Worm (Caenorhabditis elegans): ENCODE data around the gene npp-9.

The npp-9 gene

DNA sequence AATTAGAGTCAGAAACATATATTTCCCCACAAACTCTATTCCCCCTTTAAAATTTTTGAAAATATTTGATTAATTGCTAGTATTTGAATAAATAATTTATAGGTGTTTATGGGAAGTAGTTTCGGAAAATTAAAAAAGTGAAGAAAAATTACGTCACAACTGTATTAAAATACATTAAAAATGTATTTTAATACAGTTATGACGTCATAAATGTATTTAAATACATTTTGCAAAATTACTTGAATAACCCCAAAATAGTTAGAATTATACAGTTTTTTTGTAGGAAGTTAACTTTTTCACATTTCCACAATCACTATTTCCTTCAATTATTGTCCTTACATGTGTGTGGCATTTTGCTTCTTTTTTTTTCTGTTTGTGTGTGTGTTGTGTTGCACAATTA is 9.2 kb upstream of the npp-9 start:
- TF ChIP-seq nhr-28 (tag; optimal IDR thresholded peaks at IDR 0.05): no peak
- no peak for TF ChIP-seq nhr-43 (tag; optimal IDR thresholded peaks at IDR 0.05; ENCODE audit: poor library complexity, severe bottlenecking)
- no peak for TF ChIP-seq lin-39 (tag; optimal IDR thresholded peaks at IDR 0.05)
- TF ChIP-seq nhr-25 (tag; optimal IDR thresholded peaks at IDR 0.05): no peak
- no peak for TF ChIP-seq pha-4 (tag; optimal IDR thresholded peaks at IDR 0.05)
- no peak for TF ChIP-seq egl-5 (tag; optimal IDR thresholded peaks at IDR 0.05)
- TF ChIP-seq egl-27 (tag; optimal IDR thresholded peaks at IDR 0.05): no peak
- TF ChIP-seq ceh-16 (tag; optimal IDR thresholded peaks at IDR 0.05): no peak
- no peak for TF ChIP-seq nhr-237 (tag; optimal IDR thresholded peaks at IDR 0.05)
- no peak for TF ChIP-seq daf-12 (tag; optimal IDR thresholded peaks at IDR 0.05)
- TF ChIP-seq lin-15B (tag; optimal IDR thresholded peaks at IDR 0.05): no peak
- TF ChIP-seq ceh-28 (tag; optimal IDR thresholded peaks at IDR 0.05): no peak
- TF ChIP-seq nhr-67 (tag; optimal IDR thresholded peaks at IDR 0.05): no peak
- no peak for TF ChIP-seq ceh-9 (tag; optimal IDR thresholded peaks at IDR 0.05)
- TF ChIP-seq elt-1 (tag; optimal IDR thresholded peaks at IDR 0.05): no peak
- TF ChIP-seq ama-1 (optimal IDR thresholded peaks at IDR 0.05): no peak
- TF ChIP-seq fkh-10 (GFP tag; optimal IDR thresholded peaks at IDR 0.05): no peak
- no peak for TF ChIP-seq nfya-1 (tag; optimal IDR thresholded peaks at IDR 0.05; ENCODE audit: insufficient read depth)
- no peak for TF ChIP-seq ceh-82 (tag; optimal IDR thresholded peaks at IDR 0.05)

DNA sequence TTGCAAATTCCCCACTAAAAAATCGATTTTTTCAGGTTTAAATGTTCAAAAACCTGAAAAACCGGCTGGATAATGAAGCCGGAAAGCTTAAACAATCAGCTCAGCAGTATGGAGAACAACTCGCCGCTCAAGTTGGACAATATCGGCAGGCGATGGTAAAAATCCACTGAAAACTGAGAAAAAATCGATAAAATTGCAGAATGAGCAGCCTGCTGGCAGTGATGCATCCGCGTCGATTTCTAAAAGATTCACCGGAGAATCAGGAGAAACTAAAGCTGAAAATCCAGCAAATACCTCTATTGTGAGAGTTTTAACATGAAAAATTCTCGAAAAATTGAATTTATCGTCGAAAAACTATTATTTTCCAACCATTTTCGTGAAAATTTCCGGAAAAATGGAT is 1.3 kb upstream of the npp-9 start, which contains the start of gene golg-4:
Gene golg-4 (plus strand): TSS at position 34 of the 400 bp plus-strand sequence.
- no peak for TF ChIP-seq mml-1 (tag; optimal IDR thresholded peaks at IDR 0.05)
- TF ChIP-seq ceh-16 (tag; optimal IDR thresholded peaks at IDR 0.05): no peak
- no peak for TF ChIP-seq unc-62 (GFP tag; optimal IDR thresholded peaks at IDR 0.05)
- no peak for TF ChIP-seq fkh-10 (GFP tag; optimal IDR thresholded peaks at IDR 0.05)
- TF ChIP-seq ama-1 (optimal IDR thresholded peaks at IDR 0.05): peak; percentile 54

DNA sequence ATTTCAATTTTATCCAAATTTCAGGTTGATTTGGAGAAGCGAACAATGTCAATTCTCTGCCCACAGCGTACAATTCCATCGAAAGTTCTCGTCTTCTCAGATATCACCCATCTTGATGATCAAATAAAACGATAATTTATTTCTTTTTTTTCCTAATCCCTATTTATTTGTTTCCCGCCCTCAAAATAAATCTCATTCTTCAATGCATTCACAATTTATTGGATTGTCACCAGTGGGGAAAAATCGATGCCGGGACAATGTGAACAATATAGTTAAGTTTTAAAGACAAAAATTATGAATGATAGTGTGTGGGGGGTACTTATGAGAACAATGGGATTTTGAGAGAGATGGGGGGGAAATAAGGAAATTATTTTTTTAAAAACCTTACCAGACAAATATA is 3.8 kb downstream of the npp-9 start:
- TF ChIP-seq eor-1 (tag; optimal IDR thresholded peaks at IDR 0.05): no peak
- no peak for TF ChIP-seq lin-39 (tag; optimal IDR thresholded peaks at IDR 0.05)
- no peak for TF ChIP-seq ceh-28 (tag; optimal IDR thresholded peaks at IDR 0.05)
- no peak for TF ChIP-seq nhr-25 (tag; optimal IDR thresholded peaks at IDR 0.05)
- no peak for TF ChIP-seq lsy-12 (tag; optimal IDR thresholded peaks at IDR 0.05)
- no peak for TF ChIP-seq nhr-77 (tag; optimal IDR thresholded peaks at IDR 0.05)
- TF ChIP-seq fos-1 (tag; optimal IDR thresholded peaks at IDR 0.05): no peak
- no peak for TF ChIP-seq elt-1 (tag; optimal IDR thresholded peaks at IDR 0.05)

- TF ChIP-seq egl-5 (tag; optimal IDR thresholded peaks at IDR 0.05): no peak
- TF ChIP-seq mdl-1 (tag; optimal IDR thresholded peaks at IDR 0.05): no peak
- no peak for TF ChIP-seq nhr-28 (tag; optimal IDR thresholded peaks at IDR 0.05)
- no peak for TF ChIP-seq egl-27 (tag; optimal IDR thresholded peaks at IDR 0.05)
- no peak for TF ChIP-seq zag-1 (tag; optimal IDR thresholded peaks at IDR 0.05)
- TF ChIP-seq eor-1 (tag; optimal IDR thresholded peaks at IDR 0.05): no peak
- no peak for TF ChIP-seq ztf-11 (tag; optimal IDR thresholded peaks at IDR 0.05)
- TF ChIP-seq R02D3.7 (tag; optimal IDR thresholded peaks at IDR 0.05): no peak
- TF ChIP-seq elt-1 (tag; optimal IDR thresholded peaks at IDR 0.05): no peak
- TF ChIP-seq nhr-77 (tag; optimal IDR thresholded peaks at IDR 0.05): no peak
- no peak for TF ChIP-seq unc-39 (tag; optimal IDR thresholded peaks at IDR 0.05)
- TF ChIP-seq sea-2 (GFP tag; optimal IDR thresholded peaks at IDR 0.05): no peak
- no peak for TF ChIP-seq ceh-16 (tag; optimal IDR thresholded peaks at IDR 0.05)
- no peak for TF ChIP-seq pqm-1 (tag; optimal IDR thresholded peaks at IDR 0.05)
These were observed 5.8 kb downstream of the npp-9 start for ce11 chrIII:3398485-3398884.

DNA sequence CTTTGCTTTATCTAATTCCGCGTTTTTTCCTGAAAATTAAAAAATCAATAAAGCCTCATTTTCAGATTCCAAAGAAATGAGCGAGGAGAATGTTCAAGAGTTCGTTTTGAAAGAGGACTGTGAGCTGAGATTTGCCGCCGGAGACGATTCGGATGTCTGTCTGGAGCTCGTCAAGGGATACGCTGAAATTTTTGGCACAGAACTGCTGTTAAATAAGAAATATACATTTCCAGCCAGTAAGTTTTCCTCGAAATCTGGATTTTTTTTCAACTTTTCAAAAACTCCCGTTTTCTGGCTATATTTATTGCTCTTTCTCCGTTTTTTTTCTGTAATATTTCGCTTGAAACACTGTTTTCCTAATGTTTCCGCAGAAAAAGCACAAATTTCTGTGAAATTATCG is 6.6 kb downstream of the npp-9 start, which contains the start of gene clpf-1:
Gene clpf-1 (plus strand): TSS at position 66 of the 400 bp plus-strand sequence.
- no peak for TF ChIP-seq nhr-43 (tag; optimal IDR thresholded peaks at IDR 0.05; ENCODE audit: poor library complexity, severe bottlenecking)
- TF ChIP-seq ama-1 (optimal IDR thresholded peaks at IDR 0.05): peak; percentile 21
- no peak for TF ChIP-seq nfya-1 (tag; optimal IDR thresholded peaks at IDR 0.05; ENCODE audit: insufficient read depth)

ce11 chrIII:3395874-3396467 is 8.3 kb downstream of the npp-9 start, which contains the start of gene cri-3:
cri-3 (plus strand) TSS chrIII:3396355.
- TF ChIP-seq R02D3.7 (tag; optimal IDR thresholded peaks at IDR 0.05) (no peak), egl-27 (tag; optimal IDR thresholded peaks at IDR 0.05) (no peak), tbx-2 (tag; optimal IDR thresholded peaks at IDR 0.05) (no peak), lin-39 (tag; optimal IDR thresholded peaks at IDR 0.05) (peak; percentile 31), elt-1 (tag; optimal IDR thresholded peaks at IDR 0.05) (no peak), fkh-2 (tag; optimal IDR thresholded peaks at IDR 0.05) (no peak), hmg-11 (tag; optimal IDR thresholded peaks at IDR 0.05) (peak; percentile 63), nhr-76 (tag; optimal IDR thresholded peaks at IDR 0.05) (no peak), snpc-4 (tag; optimal IDR thresholded peaks at IDR 0.05) (no peak), ztf-11 (tag; optimal IDR thresholded peaks at IDR 0.05) (no peak), nhr-11 (tag; optimal IDR thresholded peaks at IDR 0.05) (no peak), zag-1 (tag; optimal IDR thresholded peaks at IDR 0.05) (no peak), nhr-12 (tag; optimal IDR thresholded peaks at IDR 0.05) (no peak), ceh-28 (tag; optimal IDR thresholded peaks at IDR 0.05) (peak; percentile 30), fos-1 (tag; optimal IDR thresholded peaks at IDR 0.05) (no peak), nhr-28 (tag; optimal IDR thresholded peaks at IDR 0.05) (no peak), eor-1 (tag; optimal IDR thresholded peaks at IDR 0.05) (no peak), nfya-1 (tag; optimal IDR thresholded peaks at IDR 0.05; ENCODE audit: insufficient read depth) (peak; percentile 52), pha-4 (tag; optimal IDR thresholded peaks at IDR 0.05) (peak; percentile 22), ceh-16 (tag; optimal IDR thresholded peaks at IDR 0.05) (no peak), aly-2 (tag; optimal IDR thresholded peaks at IDR 0.05) (no peak), ceh-9 (tag; optimal IDR thresholded peaks at IDR 0.05) (no peak), skn-1 (tag; optimal IDR thresholded peaks at IDR 0.05) (no peak)
